Fruit fly (Drosophila melanogaster) whole organism, embryonic: ENCODE results near the gene Wdr33.

Experiments used
- Abd-B ChIP-seq: fragments of 200-800 bp; sonication (Bioruptor generic); optimal IDR thresholded peaks from 2 replicates; lab custom pipeline; 2018; ENCODE audit warnings: missing biosample characterization, mild to moderate bottlenecking, missing genetic modification characterization, moderate library complexity
- Antp ChIP-seq: fragments of 200-800 bp; sonication (Bioruptor generic); optimal IDR thresholded peaks from 3 replicates; lab custom pipeline; 2016; ENCODE audit warnings: missing biosample characterization, missing genetic modification characterization
- Atf3 ChIP-seq: fragments of 200-800 bp; sonication (Bioruptor generic); optimal IDR thresholded peaks from 3 replicates; lab custom pipeline; 2016; ENCODE audit warnings: missing biosample characterization, missing genetic modification characterization
- B-H1 ChIP-seq: fragments of 200-800 bp; sonication (Bioruptor generic); IDR thresholded peaks from 3 replicates; pipeline ENCODE4 v1.3.6; 2022; ENCODE audit warnings: missing biosample characterization, missing genetic modification characterization
- BEAF-32 ChIP-seq: fragments of 200-800 bp; sonication (Bioruptor generic); optimal IDR thresholded peaks from 3 replicates; lab custom pipeline; 2017; ENCODE audit warnings: missing biosample characterization, missing genetic modification characterization, mild to moderate bottlenecking, moderate library complexity, missing genetic modification reagents
- Bgb ChIP-seq: fragments of 200-800 bp; sonication (Bioruptor generic); IDR thresholded peaks from 2 replicates; pipeline ENCODE4 v1.3.6; 2022; ENCODE audit warnings: missing biosample characterization, missing genetic modification characterization; ENCODE audit not compliant: partially characterized antibody
- CG10267 ChIP-seq: fragments of 200-800 bp; sonication (Bioruptor generic); optimal IDR thresholded peaks from 2 replicates; lab custom pipeline; 2018; ENCODE audit warnings: missing biosample characterization, mild to moderate bottlenecking, missing genetic modification characterization, moderate library complexity
- CG11723 ChIP-seq: fragments of 200-800 bp; sonication (Bioruptor generic); optimal IDR thresholded peaks from 2 replicates; lab custom pipeline; 2017; ENCODE audit warnings: missing biosample characterization, mild to moderate bottlenecking, missing genetic modification characterization
- CG15601 ChIP-seq: fragments of 200-800 bp; sonication (Bioruptor generic); optimal IDR thresholded peaks from 3 replicates; lab custom pipeline; 2019; ENCODE audit warnings: missing biosample characterization, mild to moderate bottlenecking, missing genetic modification characterization, moderate library complexity
- CG17361 ChIP-seq: fragments of 200-800 bp; sonication (Bioruptor generic); IDR thresholded peaks from 3 replicates; pipeline ENCODE4 v1.3.6; 2022; ENCODE audit warnings: missing biosample characterization, missing genetic modification characterization
- CG2120 ChIP-seq: fragments of 200-800 bp; sonication (Bioruptor generic); optimal IDR thresholded peaks from 3 replicates; lab custom pipeline; 2016; ENCODE audit warnings: missing biosample characterization, missing genetic modification characterization
- CG2129 ChIP-seq: fragments of 200-800 bp; sonication (Bioruptor generic); IDR thresholded peaks from 2 replicates; pipeline ENCODE4 v1.3.6; 2022; ENCODE audit warnings: missing biosample characterization, missing genetic modification characterization; ENCODE audit not compliant: partially characterized antibody
- CG30431 ChIP-seq: fragments of 200-800 bp; sonication (Bioruptor generic); optimal IDR thresholded peaks from 2 replicates; lab custom pipeline; 2017; ENCODE audit warnings: missing biosample characterization, missing genetic modification characterization
- CG3838 ChIP-seq: fragments of 200-800 bp; sonication (Bioruptor generic); optimal IDR thresholded peaks from 3 replicates; lab custom pipeline; 2016; ENCODE audit warnings: missing biosample characterization, missing genetic modification characterization
- CG4707 ChIP-seq: fragments of 200-800 bp; sonication (Bioruptor generic); optimal IDR thresholded peaks from 2 replicates; lab custom pipeline; 2018; ENCODE audit warnings: missing biosample characterization, mild to moderate bottlenecking, missing genetic modification characterization, moderate library complexity
- CG5245 ChIP-seq: fragments of 200-800 bp; sonication (Bioruptor generic); optimal IDR thresholded peaks from 3 replicates; lab custom pipeline; 2016; ENCODE audit warnings: missing biosample characterization, missing genetic modification characterization
- CG7556 ChIP-seq: fragments of 200-800 bp; sonication (Bioruptor generic); optimal IDR thresholded peaks from 2 replicates; lab custom pipeline; 2017; ENCODE audit warnings: missing biosample characterization, mild to moderate bottlenecking, missing genetic modification characterization
- CG8281 ChIP-seq: fragments of 200-800 bp; sonication (Bioruptor generic); optimal IDR thresholded peaks from 2 replicates; lab custom pipeline; 2018; ENCODE audit warnings: missing biosample characterization, mild to moderate bottlenecking, missing genetic modification characterization, moderate library complexity
- CG8388 ChIP-seq: fragments of 200-800 bp; sonication (Bioruptor generic); optimal IDR thresholded peaks from 2 replicates; lab custom pipeline; 2019; ENCODE audit warnings: missing biosample characterization, mild to moderate bottlenecking, missing genetic modification characterization, moderate library complexity
- CG8944 ChIP-seq: fragments of 200-800 bp; sonication (Bioruptor generic); optimal IDR thresholded peaks from 3 replicates; lab custom pipeline; 2016; ENCODE audit warnings: missing biosample characterization, missing genetic modification characterization
- CoRest ChIP-seq: fragments of 200-800 bp; sonication (Bioruptor generic); optimal IDR thresholded peaks from 3 replicates; lab custom pipeline; 2018; ENCODE audit warnings: missing biosample characterization, mild to moderate bottlenecking, missing genetic modification characterization, moderate library complexity
- Deaf1 ChIP-seq: fragments of 200-800 bp; optimal IDR thresholded peaks from 3 replicates; lab custom pipeline; 2019; ENCODE audit warnings: missing biosample characterization, mild to moderate bottlenecking, missing genetic modification characterization, moderate library complexity
- Dfd ChIP-seq, 2 experiments: fragments of >200 bp; optimal IDR thresholded peaks; 2 replicates each; lab custom pipeline; 2017; ENCODE audit warnings: missing biosample characterization in 2 of 2, missing genetic modification characterization in 2 of 2
- Dref ChIP-seq: fragments of 200-800 bp; sonication (Bioruptor generic); IDR thresholded peaks from 2 replicates; pipeline ENCODE4 v1.3.6; 2022; ENCODE audit warnings: missing biosample characterization, missing genetic modification characterization
- E2f1 ChIP-seq: fragments of 200-800 bp; sonication (Bioruptor generic); IDR thresholded peaks from 2 replicates; pipeline ENCODE4 v1.3.6; 2022; ENCODE audit warnings: missing biosample characterization, missing genetic modification characterization
- HLHmδ ChIP-seq: fragments of 200-800 bp; sonication (Bioruptor generic); optimal IDR thresholded peaks from 2 replicates; lab custom pipeline; 2018; ENCODE audit warnings: missing biosample characterization, mild to moderate bottlenecking, missing genetic modification characterization, moderate library complexity
- Hmx ChIP-seq: fragments of 200-800 bp; sonication (Bioruptor generic); optimal IDR thresholded peaks from 2 replicates; lab custom pipeline; 2016; ENCODE audit warnings: missing biosample characterization, missing genetic modification characterization
- Lhr ChIP-seq: fragments of 200-800 bp; sonication (Bioruptor generic); optimal IDR thresholded peaks from 3 replicates; lab custom pipeline; 2017; ENCODE audit warnings: mild to moderate bottlenecking, missing biosample characterization, missing genetic modification reagents, missing genetic modification characterization
- Med ChIP-seq: fragments of 200-800 bp; sonication (Bioruptor generic); peaks from one replicate; lab custom pipeline; 2016; ENCODE audit warnings: missing biosample characterization, missing genetic modification characterization, mild to moderate bottlenecking, inconsistent platforms, moderate library complexity
- Opbp ChIP-seq: fragments of 200-800 bp; sonication (Bioruptor generic); IDR thresholded peaks from 3 replicates; pipeline ENCODE4 v1.3.6; 2022; ENCODE audit warnings: missing biosample characterization, missing genetic modification characterization; ENCODE audit not compliant: partially characterized antibody
- Stat92E ChIP-seq, 3 experiments: fragments of >200 bp in 2 of 3; fragments of 200-800 bp in 1 of 3; sonication (Bioruptor generic) in 1 of 3; optimal IDR thresholded peaks; 2 replicates each; lab custom pipeline; 2017 to 2019; ENCODE audit warnings: missing biosample characterization in 3 of 3, missing genetic modification characterization in 3 of 3, mild to moderate bottlenecking in 1 of 3, moderate library complexity in 1 of 3
- Trl ChIP-seq, 3 experiments: fragments of >200 bp in 2 of 3; fragments of 200-800 bp in 1 of 3; sonication (Bioruptor generic) in 1 of 3; optimal IDR thresholded peaks; 2 replicates in 1 of 3; 3 replicates in 2 of 3; lab custom pipeline; 2016 to 2017; ENCODE audit warnings: missing biosample characterization in 1 of 3, missing genetic modification characterization in 1 of 3
- ato ChIP-seq: fragments of 200-800 bp; sonication (Bioruptor generic); IDR thresholded peaks from 2 replicates; pipeline ENCODE4 v1.3.6; 2022; ENCODE audit warnings: missing biosample characterization, missing genetic modification characterization; ENCODE audit not compliant: partially characterized antibody
- bcd ChIP-seq: fragments of 200-800 bp; sonication (Bioruptor generic); optimal IDR thresholded peaks from 2 replicates; lab custom pipeline; 2017; ENCODE audit warnings: missing biosample characterization, mild to moderate bottlenecking, missing genetic modification characterization
- br ChIP-seq: fragments of >200 bp; optimal IDR thresholded peaks from 2 replicates; lab custom pipeline; 2017
- da ChIP-seq: fragments of 200-800 bp; sonication (Bioruptor generic); optimal IDR thresholded peaks from 2 replicates; lab custom pipeline; 2016; ENCODE audit warnings: missing biosample characterization, missing genetic modification characterization
- grau ChIP-seq: fragments of 200-800 bp; optimal IDR thresholded peaks from 3 replicates; lab custom pipeline; 2019; ENCODE audit warnings: missing biosample characterization, mild to moderate bottlenecking, missing genetic modification characterization, moderate library complexity
- hb ChIP-seq: fragments of 200-800 bp; sonication (Bioruptor generic); IDR thresholded peaks from 3 replicates; pipeline ENCODE4 v1.3.6; 2022; ENCODE audit warnings: missing biosample characterization, missing genetic modification characterization; ENCODE audit not compliant: partially characterized antibody
- hbn ChIP-seq: fragments of 200-800 bp; sonication (Bioruptor generic); IDR thresholded peaks from 2 replicates; pipeline ENCODE4 v1.3.6; 2022; ENCODE audit warnings: missing biosample characterization, missing genetic modification characterization; ENCODE audit not compliant: partially characterized antibody
- jigr1 ChIP-seq: fragments of 200-800 bp; sonication (Bioruptor generic); IDR thresholded peaks from 3 replicates; pipeline ENCODE4 v1.3.6; 2022; ENCODE audit warnings: missing biosample characterization, missing genetic modification characterization
- nerfin-2 ChIP-seq: fragments of 200-800 bp; sonication (Bioruptor generic); IDR thresholded peaks from 2 replicates; pipeline ENCODE4 v1.3.6; 2022; ENCODE audit warnings: missing biosample characterization, missing genetic modification characterization; ENCODE audit not compliant: partially characterized antibody
- peb ChIP-seq: fragments of 200-800 bp; sonication (Bioruptor generic); IDR thresholded peaks from 2 replicates; pipeline ENCODE4 v1.3.6; 2022; ENCODE audit warnings: missing biosample characterization, missing genetic modification characterization
- pzg ChIP-seq: fragments of 200-800 bp; sonication (Bioruptor generic); optimal IDR thresholded peaks from 3 replicates; lab custom pipeline; 2018; ENCODE audit warnings: missing biosample characterization, mild to moderate bottlenecking, missing genetic modification characterization, moderate library complexity
- slbo ChIP-seq: fragments of 200-800 bp; sonication (Bioruptor generic); IDR thresholded peaks from 2 replicates; pipeline ENCODE4 v1.3.6; 2022; ENCODE audit warnings: missing biosample characterization, missing genetic modification characterization
- ssp ChIP-seq: fragments of 200-800 bp; sonication (Bioruptor generic); IDR thresholded peaks from 2 replicates; pipeline ENCODE4 v1.3.6; 2022; ENCODE audit warnings: missing biosample characterization, missing genetic modification characterization
- tll ChIP-seq, 2 experiments: fragments of 200-800 bp in 1 of 2; fragments of >200 bp in 1 of 2; sonication (Bioruptor generic) in 1 of 2; optimal IDR thresholded peaks; 2 replicates each; lab custom pipeline; 2017 to 2019; ENCODE audit warnings: missing biosample characterization in 2 of 2, missing genetic modification characterization in 2 of 2, mild to moderate bottlenecking in 1 of 2, moderate library complexity in 1 of 2
- vfl ChIP-seq: fragments of 200-800 bp; sonication (Bioruptor generic); optimal IDR thresholded peaks from 2 replicates; lab custom pipeline; 2016; ENCODE audit warnings: missing biosample characterization, missing genetic modification characterization

The Wdr33 gene

dm6 chr3R:5685269-5686048 is 25.0 kb downstream of the Wdr33 start, which contains the start of the genes Rab23 and plx (continued):
- no peak for TF ChIP-seq CG2129 (GFP tag; lab: Robert Waterston, UW)
- TF ChIP-seq ssp, result peak; percentile 45; the same call in 1 of the 2 replicates
- TF ChIP-seq CG11723 (GFP tag; lab: Kevin White, UChicago), result no peak
- TF ChIP-seq Dfd (GFP tag; optimal IDR thresholded peaks at IDR 0.05; lab: Kevin White, UChicago), result no peak
- peak; percentile 59 for TF ChIP-seq Med
- TF ChIP-seq CG8944 (GFP tag; lab: Kevin White, UChicago), result no peak
- TF ChIP-seq CG2120 (GFP tag; lab: Kevin White, UChicago), result peak; percentile 60
- peak; percentile 18 for TF ChIP-seq CG4707 (GFP tag; lab: Kevin White, UChicago)
- peak; percentile 1 for TF ChIP-seq CG7556 (GFP tag; lab: Kevin White, UChicago)
- TF ChIP-seq CG15601 (tag; lab: Kevin White, UChicago), result peak; percentile 48
- TF ChIP-seq nerfin-2, result no peak; the same call in 1 of the 2 replicates
- TF ChIP-seq Stat92E (GFP tag; optimal IDR thresholded peaks at IDR 0.05; lab: Kevin White, UChicago), result no peak
- TF ChIP-seq Antp (GFP tag; lab: Kevin White, UChicago), result peak; percentile 7
- peak; percentile 11 for TF ChIP-seq CG30431 (GFP tag; lab: Kevin White, UChicago)
- peak; percentile 83 for TF ChIP-seq Deaf1 (tag; lab: Kevin White, UChicago)
- no peak for TF ChIP-seq da (GFP tag; lab: Kevin White, UChicago)
- TF ChIP-seq CG8388 (GFP tag; lab: Kevin White, UChicago), result no peak
- no peak for TF ChIP-seq CG8281 (tag; lab: Kevin White, UChicago)
- no peak for TF ChIP-seq grau (tag; lab: Kevin White, UChicago)
- no peak for TF ChIP-seq br (lab: Kevin White, UChicago)
- peak; percentile 98 for TF ChIP-seq CG10267 (tag; lab: Kevin White, UChicago)
- peak; percentile 50 for TF ChIP-seq Lhr (GFP tag; lab: Kevin White, UChicago)
- TF ChIP-seq CG5245 (GFP tag; lab: Kevin White, UChicago), result no peak
- peak; percentile 93 for TF ChIP-seq pzg
- TF ChIP-seq B-H1 (GFP tag; lab: Robert Waterston, UW), result no peak
- TF ChIP-seq bcd (GFP tag; lab: Kevin White, UChicago), result peak; percentile 13
- peak; percentile 26 for TF ChIP-seq vfl
- no peak for TF ChIP-seq Atf3
- TF ChIP-seq tll (GFP tag; optimal IDR thresholded peaks at IDR 0.05; lab: Kevin White, UChicago), result peak in 1 of 2 experiments; percentile 72
- TF ChIP-seq Abd-B (GFP tag; lab: Kevin White, UChicago), result peak; percentile 27
- peak; percentile 32; the same call in 1 of the 3 replicates for TF ChIP-seq CG17361
- no peak for TF ChIP-seq Trl (optimal IDR thresholded peaks at IDR 0.05; lab: Kevin White, UChicago)
- peak; percentile 19 for TF ChIP-seq Trl (GFP tag; optimal IDR thresholded peaks at IDR 0.05; lab: Kevin White, UChicago)
- TF ChIP-seq ato (GFP tag; lab: Robert Waterston, UW), result 0 out of 2 replicates have a peak, but pooled peaks have one; percentile 26
- TF ChIP-seq Opbp (GFP tag; lab: Robert Waterston, UW), result no peak
- peak; percentile 55 for TF ChIP-seq BEAF-32 (GFP tag; lab: Kevin White, UChicago)
- TF ChIP-seq Hmx (GFP tag; lab: Kevin White, UChicago), result no peak
- no peak for TF ChIP-seq jigr1 (GFP tag; lab: Robert Waterston, UW)
- 0 out of 2 replicates have a peak, but pooled peaks have one; percentile 3 for TF ChIP-seq slbo (GFP tag; lab: Robert Waterston, UW)
- TF ChIP-seq Bgb (GFP tag; lab: Robert Waterston, UW), result peak; percentile 33; the same call in 1 of the 2 replicates
- TF ChIP-seq peb (GFP tag; lab: Robert Waterston, UW), result no peak
- peak; percentile 27; the same call in 1 of the 2 replicates for TF ChIP-seq E2f1
- no peak for TF ChIP-seq hbn (GFP tag; lab: Robert Waterston, UW)
- 0 out of 3 replicates have a peak, but pooled peaks have one; percentile 16 for TF ChIP-seq hb (GFP tag; lab: Robert Waterston, UW)
- no peak for TF ChIP-seq HLHmδ (GFP tag; lab: Kevin White, UChicago)
- TF ChIP-seq Dref (GFP tag; lab: Robert Waterston, UW), result peak; percentile 46
- no peak for TF ChIP-seq CG3838 (GFP tag; lab: Kevin White, UChicago)
- TF ChIP-seq CoRest (tag; lab: Kevin White, UChicago), result peak; percentile 49
